Fruit fly (Drosophila melanogaster) whole organism, adult: Measurements from ENCODE around the gene Trx2.

Experiments used
- CG14711 ChIP-seq: fragments of 200-800 bp; sonication (Bioruptor generic); optimal IDR thresholded peaks from 2 replicates; lab custom pipeline; 2018; ENCODE audit warnings: missing biosample characterization, mild to moderate bottlenecking, missing genetic modification characterization, moderate library complexity
- CG7101 ChIP-seq: fragments of 200-800 bp; sonication (Bioruptor generic); optimal IDR thresholded peaks from 2 replicates; lab custom pipeline; 2018; ENCODE audit warnings: missing biosample characterization, mild to moderate bottlenecking, missing genetic modification characterization, moderate library complexity
- Hr96 ChIP-seq: fragments of 200-800 bp; sonication (Bioruptor generic); optimal IDR thresholded peaks from 2 replicates; lab custom pipeline; 2016; ENCODE audit warnings: missing biosample characterization, missing genetic modification characterization
- bab1 ChIP-seq: fragments of 200-800 bp; sonication (Bioruptor generic); optimal IDR thresholded peaks from 3 replicates; lab custom pipeline; 2019; ENCODE audit warnings: missing biosample characterization, mild to moderate bottlenecking, missing genetic modification characterization, moderate library complexity
- kay ChIP-seq: fragments of 200-800 bp; sonication (Bioruptor generic); peaks from one replicate; lab custom pipeline; 2016; ENCODE audit warnings: missing biosample characterization, missing genetic modification characterization, borderline replicate concordance
- pad ChIP-seq: fragments of 200-800 bp; sonication (Bioruptor generic); optimal IDR thresholded peaks from 3 replicates; lab custom pipeline; 2017; ENCODE audit warnings: missing biosample characterization, missing genetic modification characterization, mild to moderate bottlenecking, moderate library complexity, missing genetic modification reagents
- toe ChIP-seq: fragments of 200-800 bp; sonication (Bioruptor generic); optimal IDR thresholded peaks from 2 replicates; lab custom pipeline; 2016; ENCODE audit warnings: missing biosample characterization, missing genetic modification characterization

dm6 chr2L:9594625-9595300 is 18.2 kb upstream of the Trx2 start:
- no peak for TF ChIP-seq pad
- no peak for TF ChIP-seq bab1
- TF ChIP-seq kay (GFP tag; lab: Kevin White, UChicago): no peak
- TF ChIP-seq CG7101 (tag; lab: Kevin White, UChicago): no peak
- no peak for TF ChIP-seq CG14711 (tag; lab: Kevin White, UChicago)
- no peak for TF ChIP-seq toe
- no peak for TF ChIP-seq Hr96 (GFP tag; lab: Kevin White, UChicago)
